Comparison of ENCODE assay signal across 3 worm cellular contexts in genomic region chrV:1888299-1888698, ce11.
TF ChIP-seq lines count a peak whose summit lies in the region.

No protein-coding gene starts in this region.

TF ChIP-seq in whole organism, L1 larva, 84 proteins besides CTCF, POLR2A, EP300 and RAD21:
- TF ChIP-seq sox-4 (tag; optimal IDR thresholded peaks at IDR 0.05; lab: Kevin White, UChicago) (no peak), nhr-47 (tag; optimal IDR thresholded peaks at IDR 0.05; lab: Kevin White, UChicago) (no peak), lin-14 (GFP tag; optimal IDR thresholded peaks at IDR 0.05; lab: Kevin White, UChicago) (peak; percentile 35)

TF ChIP-seq in whole organism, L4 larva, 104 proteins besides CTCF, POLR2A, EP300 and RAD21:
- TF ChIP-seq egl-43 (GFP tag; IDR thresholded peaks at IDR 0.05; lab: Robert Waterston, UW) (no peak), aha-1 (tag; lab: Kevin White, UChicago) (peak; percentile 92)

TF ChIP-seq in whole organism, young adult, 124 proteins besides CTCF, POLR2A, EP300 and RAD21:
- TF ChIP-seq aptf-3 (GFP tag; IDR thresholded peaks at IDR 0.05; lab: Robert Waterston, UW) (no peak), zfh-2 (GFP tag; conservative IDR thresholded peaks at IDR 0.05; lab: Robert Waterston, UW) (peak; percentile 34; the same call in 1 of the 2 replicates), ztf-6 (GFP tag; IDR thresholded peaks at IDR 0.05; lab: Robert Waterston, UW) (no peak)
